Fruit fly (Drosophila melanogaster) whole organism, prepupa: ENCODE data around the gene RhoGAP18B.

Experiments used
- Blimp-1 ChIP-seq: fragments of 200-800 bp; sonication (Bioruptor generic); optimal IDR thresholded peaks from 3 replicates; lab custom pipeline; 2017; ENCODE audit warnings: missing biosample characterization, missing genetic modification characterization, mild to moderate bottlenecking, moderate library complexity, missing genetic modification reagents
- CG11294 ChIP-seq: fragments of 200-800 bp; sonication (Bioruptor generic); IDR thresholded peaks from 2 replicates; pipeline ENCODE4 v1.3.6; 2022; ENCODE audit warnings: missing biosample characterization, missing genetic modification characterization
- CG11762 ChIP-seq: fragments of 200-800 bp; sonication (Bioruptor generic); optimal IDR thresholded peaks from 3 replicates; lab custom pipeline; 2016; ENCODE audit warnings: missing biosample characterization, missing genetic modification characterization; ENCODE audit not compliant: insufficient read depth
- CG11902 ChIP-seq: fragments of 200-800 bp; sonication (Bioruptor generic); optimal IDR thresholded peaks from 3 replicates; lab custom pipeline; 2016; ENCODE audit warnings: missing biosample characterization, missing genetic modification characterization
- CG15336 ChIP-seq: fragments of 200-800 bp; sonication (Bioruptor generic); IDR thresholded peaks from 2 replicates; pipeline ENCODE4 v1.3.6; 2022; ENCODE audit warnings: missing biosample characterization, missing genetic modification characterization
- CG1621 ChIP-seq: fragments of 200-800 bp; sonication (Bioruptor generic); optimal IDR thresholded peaks from 3 replicates; lab custom pipeline; 2018; ENCODE audit warnings: missing biosample characterization, mild to moderate bottlenecking, missing genetic modification characterization
- CG16779 ChIP-seq: fragments of 200-800 bp; sonication (Bioruptor generic); optimal IDR thresholded peaks from 3 replicates; lab custom pipeline; 2017; ENCODE audit warnings: missing biosample characterization, mild to moderate bottlenecking, missing genetic modification characterization
- CG3032 ChIP-seq: fragments of 200-800 bp; optimal IDR thresholded peaks from 2 replicates; lab custom pipeline; 2019; ENCODE audit warnings: missing biosample characterization, mild to moderate bottlenecking, missing genetic modification characterization, moderate library complexity
- CG31627 ChIP-seq: fragments of 200-800 bp; sonication (Bioruptor generic); optimal IDR thresholded peaks from 3 replicates; lab custom pipeline; 2016; ENCODE audit warnings: missing biosample characterization, missing genetic modification characterization
- CG32006 ChIP-seq: fragments of 200-800 bp; sonication (Bioruptor generic); optimal IDR thresholded peaks from 3 replicates; lab custom pipeline; 2017; ENCODE audit warnings: missing biosample characterization, mild to moderate bottlenecking, missing genetic modification characterization
- CG3919 ChIP-seq: fragments of 200-800 bp; sonication (Bioruptor generic); optimal IDR thresholded peaks from 3 replicates; lab custom pipeline; 2016; ENCODE audit warnings: missing biosample characterization, missing genetic modification characterization
- CG4318 ChIP-seq: fragments of 200-800 bp; sonication (Bioruptor generic); optimal IDR thresholded peaks from 3 replicates; lab custom pipeline; 2017; ENCODE audit warnings: missing biosample characterization, mild to moderate bottlenecking, missing genetic modification characterization
- CG6163 ChIP-seq: fragments of 200-800 bp; sonication (Bioruptor generic); IDR thresholded peaks from 3 replicates; pipeline ENCODE4 v1.3.6; 2022; ENCODE audit warnings: missing biosample characterization, missing genetic modification characterization
- CG6276 ChIP-seq: fragments of 200-800 bp; sonication (Bioruptor generic); optimal IDR thresholded peaks from 2 replicates; lab custom pipeline; 2017; ENCODE audit warnings: missing biosample characterization, mild to moderate bottlenecking, missing genetic modification characterization
- CG6808 ChIP-seq: fragments of 200-800 bp; sonication (Bioruptor generic); optimal IDR thresholded peaks from 3 replicates; lab custom pipeline; 2017; ENCODE audit warnings: missing biosample characterization, missing genetic modification characterization, mild to moderate bottlenecking, moderate library complexity, missing genetic modification reagents
- CG6854 ChIP-seq: fragments of 200-800 bp; sonication (Bioruptor generic); optimal IDR thresholded peaks from 2 replicates; lab custom pipeline; 2017; ENCODE audit warnings: missing biosample characterization, mild to moderate bottlenecking, missing genetic modification characterization
- CG7368 ChIP-seq: fragments of 200-800 bp; sonication (Bioruptor generic); optimal IDR thresholded peaks from 3 replicates; lab custom pipeline; 2016; ENCODE audit warnings: missing biosample characterization, missing genetic modification characterization
- CG8119 ChIP-seq: fragments of 200-800 bp; sonication (Bioruptor generic); IDR thresholded peaks from 3 replicates; pipeline ENCODE4 v1.3.6; 2022; ENCODE audit warnings: missing biosample characterization, missing genetic modification characterization
- CG8632 ChIP-seq: fragments of 200-800 bp; sonication (Bioruptor generic); optimal IDR thresholded peaks from 3 replicates; lab custom pipeline; 2016; ENCODE audit warnings: missing biosample characterization, missing genetic modification characterization
- CG9139 ChIP-seq: fragments of 200-800 bp; sonication (Bioruptor generic); optimal IDR thresholded peaks from 3 replicates; lab custom pipeline; 2017; ENCODE audit warnings: missing biosample characterization, mild to moderate bottlenecking, missing genetic modification characterization
- Eip78C ChIP-seq: fragments of 200-800 bp; sonication (Bioruptor generic); peaks from one replicate; lab custom pipeline; 2016; ENCODE audit warnings: missing biosample characterization, missing genetic modification characterization
- Eip93F ChIP-seq: fragments of 200-800 bp; sonication (Bioruptor generic); optimal IDR thresholded peaks from 2 replicates; lab custom pipeline; 2016; ENCODE audit warnings: missing biosample characterization, mild to moderate bottlenecking, missing genetic modification characterization
- Ets96B ChIP-seq: fragments of 200-800 bp; optimal IDR thresholded peaks from 2 replicates; lab custom pipeline; 2019; ENCODE audit warnings: missing biosample characterization, mild to moderate bottlenecking, missing genetic modification characterization, moderate library complexity
- Gug ChIP-seq: fragments of 200-800 bp; sonication (Bioruptor generic); IDR thresholded peaks from 2 replicates; pipeline ENCODE4 v1.3.6; 2022; ENCODE audit warnings: missing biosample characterization, missing genetic modification characterization
- Hr38 ChIP-seq: sonication (Bioruptor generic); optimal IDR thresholded peaks from 2 replicates; lab custom pipeline; 2016; ENCODE audit warnings: missing biosample characterization, missing genetic modification characterization
- Hr4 ChIP-seq: fragments of 200-800 bp; sonication (Bioruptor generic); optimal IDR thresholded peaks from 3 replicates; lab custom pipeline; 2016; ENCODE audit warnings: missing biosample characterization, missing genetic modification characterization
- Lpt ChIP-seq: fragments of 200-800 bp; sonication (Bioruptor generic); optimal IDR thresholded peaks from 3 replicates; lab custom pipeline; 2016; ENCODE audit warnings: missing biosample characterization, missing genetic modification characterization
- Met ChIP-seq: fragments of 200-800 bp; sonication (Bioruptor generic); optimal IDR thresholded peaks from 3 replicates; lab custom pipeline; 2016; ENCODE audit warnings: missing biosample characterization, missing genetic modification characterization
- OdsH ChIP-seq: fragments of 200-800 bp; sonication (Bioruptor generic); optimal IDR thresholded peaks from 3 replicates; lab custom pipeline; 2016; ENCODE audit warnings: missing biosample characterization, missing genetic modification characterization
- Sox14 ChIP-seq: fragments of 200-800 bp; sonication (Bioruptor generic); optimal IDR thresholded peaks from 3 replicates; lab custom pipeline; 2016; ENCODE audit warnings: missing biosample characterization, missing genetic modification characterization
- Sox15 ChIP-seq: fragments of 200-800 bp; sonication (Bioruptor generic); optimal IDR thresholded peaks from 3 replicates; lab custom pipeline; 2016; ENCODE audit warnings: missing biosample characterization, missing genetic modification characterization
- achi ChIP-seq: fragments of 200-800 bp; sonication (Bioruptor generic); optimal IDR thresholded peaks from 3 replicates; lab custom pipeline; 2016; ENCODE audit warnings: missing biosample characterization, missing genetic modification characterization
- cyc ChIP-seq: fragments of 200-800 bp; sonication (Bioruptor generic); optimal IDR thresholded peaks from 3 replicates; lab custom pipeline; 2016; ENCODE audit warnings: missing biosample characterization, missing genetic modification characterization
- dac ChIP-seq: fragments of 200-800 bp; sonication (Bioruptor generic); optimal IDR thresholded peaks from 2 replicates; lab custom pipeline; 2017; ENCODE audit warnings: missing biosample characterization, mild to moderate bottlenecking, missing genetic modification characterization
- dsx ChIP-seq: fragments of 200-800 bp; optimal IDR thresholded peaks from 3 replicates; lab custom pipeline; 2019; ENCODE audit warnings: missing biosample characterization, mild to moderate bottlenecking, missing genetic modification characterization, moderate library complexity; ENCODE audit not compliant: poor library complexity, severe bottlenecking
- eg ChIP-seq: fragments of 200-800 bp; sonication (Bioruptor generic); IDR thresholded peaks from 3 replicates; pipeline ENCODE4 v1.3.6; 2022; ENCODE audit warnings: missing biosample characterization, missing genetic modification characterization
- esn ChIP-seq: fragments of 200-800 bp; sonication (Bioruptor generic); optimal IDR thresholded peaks from 2 replicates; lab custom pipeline; 2016; ENCODE audit warnings: missing biosample characterization, mild to moderate bottlenecking, missing genetic modification characterization, moderate library complexity
- fd85E ChIP-seq: fragments of 200-800 bp; sonication (Bioruptor generic); optimal IDR thresholded peaks from 3 replicates; lab custom pipeline; 2016; ENCODE audit warnings: missing biosample characterization, missing genetic modification characterization
- fkh ChIP-seq: fragments of 200-800 bp; sonication (Bioruptor generic); optimal IDR thresholded peaks from 3 replicates; lab custom pipeline; 2017; ENCODE audit warnings: missing biosample characterization, mild to moderate bottlenecking, missing genetic modification characterization, moderate library complexity
- lz ChIP-seq: fragments of 200-800 bp; sonication (Bioruptor generic); optimal IDR thresholded peaks from 3 replicates; lab custom pipeline; 2016; ENCODE audit warnings: missing biosample characterization, missing genetic modification characterization
- net ChIP-seq: fragments of 200-800 bp; sonication (Bioruptor generic); optimal IDR thresholded peaks from 3 replicates; lab custom pipeline; 2016; ENCODE audit warnings: missing biosample characterization, missing genetic modification characterization
- pdm3 ChIP-seq: fragments of 200-800 bp; sonication (Bioruptor generic); optimal IDR thresholded peaks from 3 replicates; lab custom pipeline; 2016; ENCODE audit warnings: missing biosample characterization, missing genetic modification characterization
- salr ChIP-seq, 2 experiments: fragments of 200-800 bp; sonication (Bioruptor generic); optimal IDR thresholded peaks; 3 replicates each; lab custom pipeline; 2016 to 2018; ENCODE audit warnings: missing biosample characterization in 2 of 2, missing genetic modification characterization in 2 of 2, mild to moderate bottlenecking in 1 of 2
- ss ChIP-seq, 2 experiments: fragments of 200-800 bp; sonication (Bioruptor generic); optimal IDR thresholded peaks; 2 replicates in 1 of 2; 3 replicates in 1 of 2; lab custom pipeline; 2017 to 2018; ENCODE audit warnings: mild to moderate bottlenecking in 2 of 2, missing biosample characterization in 2 of 2, missing genetic modification characterization in 2 of 2, moderate library complexity in 1 of 2
- svp ChIP-seq: fragments of 200-800 bp; sonication (Bioruptor generic); peaks from one replicate; lab custom pipeline; 2016; ENCODE audit warnings: missing biosample characterization, missing genetic modification characterization
- topi ChIP-seq: fragments of 200-800 bp; sonication (Bioruptor generic); optimal IDR thresholded peaks from 3 replicates; lab custom pipeline; 2016; ENCODE audit warnings: missing biosample characterization, missing genetic modification characterization
- vri ChIP-seq: fragments of 200-800 bp; sonication (Bioruptor generic); optimal IDR thresholded peaks from 3 replicates; lab custom pipeline; 2016; ENCODE audit warnings: missing biosample characterization, mild to moderate bottlenecking, missing genetic modification characterization

Gene RhoGAP18B

dm6 chrX:19191050-19191449 is 24.2 kb upstream of the RhoGAP18B start:
- no peak for TF ChIP-seq Sox15 (GFP tag; lab: Kevin White, UChicago)

DNA sequence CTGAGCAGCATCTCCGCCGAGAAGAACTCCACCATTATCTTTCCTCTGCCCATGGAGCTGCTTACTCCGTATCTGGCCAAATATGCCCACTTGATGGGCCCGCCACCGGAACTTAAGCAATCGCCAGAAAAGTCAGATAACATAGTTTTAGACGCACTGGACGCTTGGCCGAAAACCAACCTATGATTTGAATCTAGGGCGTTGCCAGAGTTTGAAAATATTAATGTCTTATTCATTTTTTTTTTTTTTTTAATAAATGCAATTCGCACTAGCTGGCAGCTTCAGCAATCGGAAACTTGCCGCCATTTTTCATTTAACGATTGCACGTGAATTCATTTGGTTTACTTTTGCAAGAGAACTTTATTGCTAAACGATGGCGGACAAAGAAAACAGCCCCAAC is 23.0 kb upstream of the RhoGAP18B start, which contains the start of gene HP1D3csd:
Gene HP1D3csd, plus strand, starts transcription at position 312 of the 400 bp plus-strand sequence.
- TF ChIP-seq topi (no peak), achi (GFP tag; lab: Kevin White, UChicago) (no peak), Blimp-1 (GFP tag; lab: Kevin White, UChicago) (no peak), CG8632 (GFP tag; lab: Kevin White, UChicago) (no peak), CG11762 (GFP tag; lab: Kevin White, UChicago) (no peak), pdm3 (GFP tag; lab: Kevin White, UChicago) (no peak), eg (GFP tag; lab: Robert Waterston, UW) (peak; percentile 48; the same call in 2 of the 3 replicates), Hr4 (GFP tag; lab: Kevin White, UChicago) (no peak), Met (GFP tag; lab: Kevin White, UChicago) (no peak), lz (GFP tag; lab: Kevin White, UChicago) (no peak), cyc (no peak), Eip78C (peak; percentile 74), CG3919 (GFP tag; lab: Kevin White, UChicago) (no peak), CG32006 (GFP tag; lab: Kevin White, UChicago) (no peak), CG6854 (GFP tag; lab: Kevin White, UChicago) (no peak), Lpt (GFP tag; lab: Kevin White, UChicago) (no peak), net (no peak), CG6163 (GFP tag; lab: Robert Waterston, UW) (peak; percentile 63; the same call in 2 of the 3 replicates), CG9139 (GFP tag; lab: Kevin White, UChicago) (no peak), CG11294 (GFP tag; lab: Robert Waterston, UW) (no peak), CG6276 (no peak), Hr38 (no peak), OdsH (GFP tag; lab: Kevin White, UChicago) (no peak), CG15336 (no peak), CG31627 (GFP tag; lab: Kevin White, UChicago) (no peak), Gug (peak; percentile 22; the same call in 1 of the 2 replicates), CG3032 (tag; lab: Kevin White, UChicago) (peak; percentile 10), Ets96B (no peak), CG6808 (GFP tag; lab: Kevin White, UChicago) (no peak), dac (no peak), Sox15 (GFP tag; lab: Kevin White, UChicago) (no peak), svp (no peak), ss (GFP tag; optimal IDR thresholded peaks at IDR 0.05; lab: Kevin White, UChicago) (peak in 1 of 2 experiments; percentile 10), CG4318 (no peak), CG8119 (no peak)
- TF ChIP-seq, all 60 proteins: peak for 6

- TF ChIP-seq CG11762 (GFP tag; lab: Kevin White, UChicago): peak; percentile 37
- TF ChIP-seq esn (GFP tag; lab: Kevin White, UChicago): peak; percentile 86
- peak; percentile 99 for TF ChIP-seq svp
- TF ChIP-seq CG1621 (tag; lab: Kevin White, UChicago): peak; percentile 74
- peak; percentile 68 for TF ChIP-seq dsx
- TF ChIP-seq CG3032 (tag; lab: Kevin White, UChicago): peak; percentile 61
- peak; percentile 83 for TF ChIP-seq OdsH (GFP tag; lab: Kevin White, UChicago)
- peak; percentile 74 for TF ChIP-seq eg (GFP tag; lab: Robert Waterston, UW)
- TF ChIP-seq CG11902 (GFP tag; lab: Kevin White, UChicago): peak; percentile 37
- TF ChIP-seq Sox14 (GFP tag; lab: Kevin White, UChicago): peak; percentile 87
- TF ChIP-seq CG7368: peak; percentile 58
- TF ChIP-seq fkh (GFP tag; lab: Kevin White, UChicago): no peak
- TF ChIP-seq fd85E (GFP tag; lab: Kevin White, UChicago): no peak
- TF ChIP-seq Hr4 (GFP tag; lab: Kevin White, UChicago): peak; percentile 73
- peak; percentile 75 for TF ChIP-seq CG32006 (GFP tag; lab: Kevin White, UChicago)
- peak; percentile 45 for TF ChIP-seq Gug
- TF ChIP-seq salr (GFP tag; optimal IDR thresholded peaks at IDR 0.05; lab: Kevin White, UChicago): peak; percentile 36 to 67
- TF ChIP-seq Lpt (GFP tag; lab: Kevin White, UChicago): peak; percentile 57
- peak; percentile 88 for TF ChIP-seq CG31627 (GFP tag; lab: Kevin White, UChicago)
- peak; percentile 60 for TF ChIP-seq vri (GFP tag; lab: Kevin White, UChicago)
- peak; percentile 52 for TF ChIP-seq CG16779
- TF ChIP-seq Eip78C: peak; percentile 91
- TF ChIP-seq topi: peak; percentile 72
- TF ChIP-seq Hr38: no peak
- TF ChIP-seq Eip93F (GFP tag; lab: Kevin White, UChicago): peak; percentile 68
- TF ChIP-seq Met (GFP tag; lab: Kevin White, UChicago): peak; percentile 80
- peak; percentile 43 for TF ChIP-seq Blimp-1 (GFP tag; lab: Kevin White, UChicago)
These were observed 20.8 kb upstream of the RhoGAP18B start, which contains the start of gene Mec2 for dm6 chrX:19187624-19188085. Mec2 (plus strand) TSS chrX:19188035.
